Worm (Caenorhabditis elegans) whole organism, L3 larva: ENCODE measurements around the gene pros-1.

ENCODE experiments used
- ceh-16 ChIP-seq: sonication (generic microtip); optimal IDR thresholded peaks from 2 replicates; lab custom pipeline; 2017; ENCODE audit warnings: missing biosample characterization, missing genetic modification characterization
- fos-1 ChIP-seq: fragments of 150-350 bp; optimal IDR thresholded peaks from 2 replicates; lab custom pipeline; 2014; ENCODE audit warnings: missing biosample characterization, missing genetic modification characterization
- lin-39 ChIP-seq: fragments of 150-350 bp; optimal IDR thresholded peaks from 2 replicates; lab custom pipeline; 2018; ENCODE audit warnings: missing biosample characterization, missing genetic modification reagents, missing genetic modification characterization

DNA sequence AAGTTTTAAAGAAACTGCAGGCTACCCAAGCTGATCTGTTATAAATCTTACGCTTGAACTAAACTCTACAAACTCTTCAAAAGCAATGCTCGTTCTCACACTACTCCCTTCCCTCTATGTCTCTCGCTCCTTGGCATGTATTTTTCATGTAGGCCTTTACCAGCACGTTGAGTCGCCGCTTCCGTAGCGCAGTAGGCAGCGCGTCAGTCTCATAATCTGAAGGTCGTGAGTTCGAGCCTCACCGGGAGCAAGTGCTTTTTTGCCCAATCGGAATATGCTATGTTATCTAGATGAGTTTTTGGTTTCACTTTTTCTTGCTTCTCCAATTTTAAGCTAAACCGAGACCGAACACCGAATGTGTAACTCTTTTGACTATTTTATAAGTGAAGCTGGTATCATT, 39.4 kb downstream of the pros-1 start:
- TF ChIP-seq ceh-16 (tag; lab: Kevin White, UChicago): no peak
- TF ChIP-seq lin-39: peak; percentile 75
- TF ChIP-seq fos-1 (tag; lab: Kevin White, UChicago): no peak
